Fruit fly (Drosophila melanogaster): ENCODE results near the gene CG4073.
A peak's percentile ranks its signal among the peaks of the same experiment; 100 is the strongest.

The CG4073 gene

DNA sequence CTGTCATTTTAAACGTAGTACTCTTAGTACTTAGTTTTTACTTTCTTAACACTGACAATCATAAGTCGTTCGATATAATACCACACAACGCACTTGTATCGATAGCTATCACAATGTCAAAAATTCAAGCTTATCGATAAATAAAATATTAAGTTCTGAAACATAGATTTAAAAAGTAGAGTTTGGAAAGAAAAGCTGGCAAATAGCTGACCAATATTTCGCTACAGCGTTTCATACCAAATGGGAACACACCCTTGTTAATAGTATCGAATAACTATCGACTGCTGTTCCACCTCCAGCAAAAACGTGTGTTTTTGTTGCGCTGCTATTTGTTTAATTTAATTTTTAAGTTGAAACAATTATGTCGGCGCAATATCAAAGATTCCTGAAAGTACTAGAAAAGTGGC, 18.2 kb upstream of the CG4073 start, which contains the start of the genes pug, CG14683 and CG46459 (continued):
- TF ChIP-seq dmrt11E (tag; optimal IDR thresholded peaks at IDR 0.05) (peak; percentile 26), danr (GFP tag; IDR thresholded peaks at IDR 0.05) (no peak), bsh (GFP tag; optimal IDR thresholded peaks at IDR 0.05) (peak in 1 of 2 experiments; percentile 9), Dip3 (GFP tag; optimal IDR thresholded peaks at IDR 0.05) (peak; percentile 52), Opbp (GFP tag; IDR thresholded peaks at IDR 0.05; ENCODE audit: partially characterized antibody) (peak; percentile 94), sna (GFP tag; IDR thresholded peaks at IDR 0.05; ENCODE audit: partially characterized antibody) (peak; percentile 99), row (GFP tag; IDR thresholded peaks at IDR 0.05) (peak; percentile 72), pnt (GFP tag; optimal IDR thresholded peaks at IDR 0.05) (peak; percentile 17), mam (GFP tag; optimal IDR thresholded peaks at IDR 0.05) (peak; percentile 71), CG16813 (GFP tag; IDR thresholded peaks at IDR 0.05; ENCODE audit: partially characterized antibody) (peak; percentile 98), MTF-1 (GFP tag; optimal IDR thresholded peaks at IDR 0.05; ENCODE audit: borderline replicate concordance) (no peak), sqz (GFP tag; optimal IDR thresholded peaks at IDR 0.05) (no peak), CG4404 (GFP tag; IDR thresholded peaks at IDR 0.05) (no peak), mld (GFP tag; IDR thresholded peaks at IDR 0.05; ENCODE audit: partially characterized antibody) (peak; percentile 91), eyg (GFP tag; optimal IDR thresholded peaks at IDR 0.05) (no peak), CHES-1-like (GFP tag; optimal IDR thresholded peaks at IDR 0.05) (peak; percentile 24), CG4360 (GFP tag; IDR thresholded peaks at IDR 0.05) (peak; percentile 8; the same call in 1 of the 2 replicates), ranshi (GFP tag; IDR thresholded peaks at IDR 0.05) (0 out of 2 replicates have a peak, but pooled peaks have one; percentile 32), her (GFP tag; optimal IDR thresholded peaks at IDR 0.05) (peak; percentile 46), CG12744 (GFP tag; optimal IDR thresholded peaks at IDR 0.05) (no peak), CG3281 (GFP tag; optimal IDR thresholded peaks at IDR 0.05) (peak; percentile 41), E2f1 (GFP tag; IDR thresholded peaks at IDR 0.05) (no peak), CG12942 (GFP tag; optimal IDR thresholded peaks at IDR 0.05) (peak; percentile 4), rib (GFP tag; IDR thresholded peaks at IDR 0.05) (no peak), Med (GFP tag) (peak; percentile 97), wek (GFP tag; optimal IDR thresholded peaks at IDR 0.05) (no peak), CG17829 (tag; optimal IDR thresholded peaks at IDR 0.05) (peak; percentile 45), maf-S (GFP tag; optimal IDR thresholded peaks at IDR 0.05) (peak; percentile 41), CG8924 (tag; optimal IDR thresholded peaks at IDR 0.05) (peak; percentile 15), CG32532 (GFP tag; IDR thresholded peaks at IDR 0.05) (peak; percentile 42; the same call in 1 of the 2 replicates), CG14441 (GFP tag; IDR thresholded peaks at IDR 0.05) (peak; percentile 39; the same call in 1 of the 2 replicates), Awh (GFP tag; IDR thresholded peaks at IDR 0.05) (no peak), tx (GFP tag; optimal IDR thresholded peaks at IDR 0.05) (peak; percentile 18), CG14014 (GFP tag; IDR thresholded peaks at IDR 0.05) (0 out of 2 replicates have a peak, but pooled peaks have one; percentile 14), CG6683 (GFP tag; optimal IDR thresholded peaks at IDR 0.05) (no peak), lab (GFP tag; optimal IDR thresholded peaks at IDR 0.05) (peak; percentile 42), CG6689 (GFP tag; IDR thresholded peaks at IDR 0.05) (0 out of 2 replicates have a peak, but pooled peaks have one; percentile 11), Max (GFP tag; optimal IDR thresholded peaks at IDR 0.05) (peak; percentile 25), bcd (GFP tag; optimal IDR thresholded peaks at IDR 0.05) (peak; percentile 16), ap (GFP tag; IDR thresholded peaks at IDR 0.05) (no peak), zen (tag; optimal IDR thresholded peaks at IDR 0.05) (peak; percentile 54), CG8388 (GFP tag; optimal IDR thresholded peaks at IDR 0.05) (peak; percentile 8), az2 (GFP tag; optimal IDR thresholded peaks at IDR 0.05) (peak; percentile 4), tgo (GFP tag; IDR thresholded peaks at IDR 0.05) (peak; percentile 23; the same call in 1 of the 3 replicates), unc-4 (GFP tag; IDR thresholded peaks at IDR 0.05; ENCODE audit: partially characterized antibody) (peak; percentile 96), CG8290 (GFP tag; optimal IDR thresholded peaks at IDR 0.05) (peak; percentile 58), CG8290 (tag; optimal IDR thresholded peaks at IDR 0.05) (no peak), btn (GFP tag; optimal IDR thresholded peaks at IDR 0.05) (peak; percentile 5), crc (GFP tag; optimal IDR thresholded peaks at IDR 0.05) (peak; percentile 32), MESR4 (GFP tag; optimal IDR thresholded peaks at IDR 0.05) (peak; percentile 45), CG10147 (GFP tag; optimal IDR thresholded peaks at IDR 0.05) (peak; percentile 52)
